Fruit fly (Drosophila melanogaster) whole organism, embryonic: Measurements from ENCODE around the gene CG32647.

ENCODE experiments used
- B-H2 ChIP-seq: fragments of 200-800 bp; sonication (Bioruptor generic); optimal IDR thresholded peaks from 2 replicates; lab custom pipeline; 2018; ENCODE audit warnings: missing biosample characterization, mild to moderate bottlenecking, missing genetic modification characterization
- CG10431 ChIP-seq: fragments of 200-800 bp; sonication (Bioruptor generic); optimal IDR thresholded peaks from 3 replicates; lab custom pipeline; 2018; ENCODE audit warnings: missing biosample characterization, mild to moderate bottlenecking, missing genetic modification characterization
- CG11093 ChIP-seq: fragments of 200-800 bp; sonication (Bioruptor generic); IDR thresholded peaks from 3 replicates; pipeline ENCODE4 v1.3.6; 2022; ENCODE audit warnings: missing biosample characterization, missing genetic modification characterization
- CG11456 ChIP-seq: fragments of 200-800 bp; sonication (Bioruptor generic); IDR thresholded peaks from 3 replicates; pipeline ENCODE4 v1.3.6; 2022; ENCODE audit warnings: missing biosample characterization, missing genetic modification characterization
- CG11560 ChIP-seq: fragments of 200-800 bp; sonication (Bioruptor generic); IDR thresholded peaks from 3 replicates; pipeline ENCODE4 v1.3.6; 2022; ENCODE audit warnings: missing biosample characterization, missing genetic modification characterization
- CG12236 ChIP-seq: fragments of 200-800 bp; sonication (Bioruptor generic); optimal IDR thresholded peaks from 2 replicates; lab custom pipeline; 2016; ENCODE audit warnings: missing biosample characterization, missing genetic modification characterization
- CG15479 ChIP-seq: fragments of 200-800 bp; sonication (Bioruptor generic); optimal IDR thresholded peaks from 3 replicates; lab custom pipeline; 2019; ENCODE audit warnings: missing biosample characterization, mild to moderate bottlenecking, missing genetic modification characterization, moderate library complexity
- CG15601 ChIP-seq: fragments of 200-800 bp; sonication (Bioruptor generic); optimal IDR thresholded peaks from 3 replicates; lab custom pipeline; 2019; ENCODE audit warnings: missing biosample characterization, mild to moderate bottlenecking, missing genetic modification characterization, moderate library complexity
- CG17361 ChIP-seq: fragments of 200-800 bp; sonication (Bioruptor generic); IDR thresholded peaks from 3 replicates; pipeline ENCODE4 v1.3.6; 2022; ENCODE audit warnings: missing biosample characterization, missing genetic modification characterization
- CG18476 ChIP-seq: fragments of 200-800 bp; sonication (Bioruptor generic); optimal IDR thresholded peaks from 2 replicates; lab custom pipeline; 2016; ENCODE audit warnings: missing biosample characterization, mild to moderate bottlenecking, missing genetic modification characterization
- CG18764 ChIP-seq: fragments of 200-800 bp; sonication (Bioruptor generic); optimal IDR thresholded peaks from 3 replicates; lab custom pipeline; 2016; ENCODE audit warnings: missing biosample characterization, missing genetic modification characterization
- CG2199 ChIP-seq: fragments of 200-800 bp; sonication (Bioruptor generic); IDR thresholded peaks from 3 replicates; pipeline ENCODE4 v1.3.6; 2022; ENCODE audit warnings: missing biosample characterization, missing genetic modification characterization
- CG2202 ChIP-seq: fragments of 200-800 bp; sonication (Bioruptor generic); optimal IDR thresholded peaks from 2 replicates; lab custom pipeline; 2018; ENCODE audit warnings: missing biosample characterization, mild to moderate bottlenecking, missing genetic modification characterization
- CG3065 ChIP-seq: fragments of 200-800 bp; sonication (Bioruptor generic); optimal IDR thresholded peaks from 2 replicates; lab custom pipeline; 2016; ENCODE audit warnings: missing biosample characterization, missing genetic modification characterization
- CG3163 ChIP-seq: fragments of 200-800 bp; sonication (Bioruptor generic); optimal IDR thresholded peaks from 3 replicates; lab custom pipeline; 2016; ENCODE audit warnings: missing biosample characterization, missing genetic modification characterization
- CG3407 ChIP-seq: fragments of 200-800 bp; sonication (Bioruptor generic); optimal IDR thresholded peaks from 2 replicates; lab custom pipeline; 2018; ENCODE audit warnings: missing biosample characterization, mild to moderate bottlenecking, missing genetic modification characterization
- CG7987 ChIP-seq: fragments of 200-800 bp; sonication (Bioruptor generic); optimal IDR thresholded peaks from 2 replicates; lab custom pipeline; 2018; ENCODE audit warnings: missing biosample characterization, mild to moderate bottlenecking, missing genetic modification characterization, moderate library complexity
- CG8089 ChIP-seq: fragments of 200-800 bp; sonication (Bioruptor generic); optimal IDR thresholded peaks from 3 replicates; lab custom pipeline; 2016; ENCODE audit warnings: missing biosample characterization, missing genetic modification characterization
- CG8388 ChIP-seq: fragments of 200-800 bp; sonication (Bioruptor generic); optimal IDR thresholded peaks from 2 replicates; lab custom pipeline; 2019; ENCODE audit warnings: missing biosample characterization, mild to moderate bottlenecking, missing genetic modification characterization, moderate library complexity
- CG9437 ChIP-seq: fragments of 200-800 bp; sonication (Bioruptor generic); optimal IDR thresholded peaks from 2 replicates; lab custom pipeline; 2018; ENCODE audit warnings: missing biosample characterization, mild to moderate bottlenecking, missing genetic modification characterization
- D ChIP-seq, 2 experiments: fragments of 200-800 bp in 1 of 2; fragments of >200 bp in 1 of 2; sonication (Bioruptor generic) in 1 of 2; optimal IDR thresholded peaks; 2 replicates in 1 of 2; 3 replicates in 1 of 2; lab custom pipeline; 2017; ENCODE audit warnings: mild to moderate bottlenecking in 1 of 2, missing biosample characterization in 1 of 2, missing genetic modification characterization in 1 of 2, missing genetic modification reagents in 1 of 2
- Doc3 ChIP-seq: fragments of 200-800 bp; sonication (Bioruptor generic); IDR thresholded peaks from 3 replicates; pipeline ENCODE4 v1.3.6; 2022; ENCODE audit warnings: missing biosample characterization, missing genetic modification characterization; ENCODE audit not compliant: partially characterized antibody
- Drgx ChIP-seq: fragments of 200-800 bp; sonication (Bioruptor generic); IDR thresholded peaks from 2 replicates; pipeline ENCODE4 v1.3.6; 2022; ENCODE audit warnings: missing biosample characterization, missing genetic modification characterization
- H2.0 ChIP-seq: fragments of 200-800 bp; sonication (Bioruptor generic); IDR thresholded peaks from 2 replicates; pipeline ENCODE4 v1.3.6; 2022; ENCODE audit warnings: missing biosample characterization, missing genetic modification characterization
- Hmx ChIP-seq: fragments of 200-800 bp; sonication (Bioruptor generic); optimal IDR thresholded peaks from 2 replicates; lab custom pipeline; 2016; ENCODE audit warnings: missing biosample characterization, missing genetic modification characterization
- Lhr ChIP-seq: fragments of 200-800 bp; sonication (Bioruptor generic); optimal IDR thresholded peaks from 3 replicates; lab custom pipeline; 2017; ENCODE audit warnings: mild to moderate bottlenecking, missing biosample characterization, missing genetic modification reagents, missing genetic modification characterization
- Nf-YC ChIP-seq: fragments of 200-800 bp; optimal IDR thresholded peaks from 3 replicates; lab custom pipeline; 2019; ENCODE audit warnings: missing biosample characterization, mild to moderate bottlenecking, missing genetic modification characterization, moderate library complexity
- Pdp1 ChIP-seq, 2 experiments: fragments of 200-800 bp; sonication (Bioruptor generic); optimal IDR thresholded peaks; 3 replicates each; lab custom pipeline; 2016; ENCODE audit warnings: missing biosample characterization in 2 of 2, missing genetic modification characterization in 2 of 2, mild to moderate bottlenecking in 1 of 2, moderate library complexity in 1 of 2
- Rx ChIP-seq: fragments of 200-800 bp; sonication (Bioruptor generic); IDR thresholded peaks from 2 replicates; pipeline ENCODE4 v1.3.6; 2022; ENCODE audit warnings: missing biosample characterization, missing genetic modification characterization
- Ssrp ChIP-seq: fragments of 200-800 bp; sonication (Bioruptor generic); optimal IDR thresholded peaks from 2 replicates; lab custom pipeline; 2018; ENCODE audit warnings: missing biosample characterization, mild to moderate bottlenecking, missing genetic modification characterization, moderate library complexity
- Trl ChIP-seq, 3 experiments: fragments of >200 bp in 2 of 3; fragments of 200-800 bp in 1 of 3; sonication (Bioruptor generic) in 1 of 3; optimal IDR thresholded peaks; 2 replicates in 1 of 3; 3 replicates in 2 of 3; lab custom pipeline; 2016 to 2017; ENCODE audit warnings: missing biosample characterization in 1 of 3, missing genetic modification characterization in 1 of 3
- amos ChIP-seq: fragments of 200-800 bp; sonication (Bioruptor generic); IDR thresholded peaks from 2 replicates; pipeline ENCODE4 v1.3.6; 2022; ENCODE audit warnings: missing biosample characterization, missing genetic modification characterization; ENCODE audit not compliant: partially characterized antibody
- cg ChIP-seq: fragments of 200-800 bp; sonication (Bioruptor generic); optimal IDR thresholded peaks from 3 replicates; lab custom pipeline; 2019; ENCODE audit warnings: missing biosample characterization, mild to moderate bottlenecking, missing genetic modification characterization, moderate library complexity
- chinmo ChIP-seq: fragments of 200-800 bp; sonication (Bioruptor generic); IDR thresholded peaks from 4 replicates; pipeline ENCODE4 v1.3.6; 2022; ENCODE audit warnings: missing biosample characterization, missing genetic modification characterization; ENCODE audit not compliant: partially characterized antibody
- ci ChIP-seq: fragments of 200-800 bp; sonication (Bioruptor generic); IDR thresholded peaks from 3 replicates; pipeline ENCODE4 v1.3.6; 2022; ENCODE audit warnings: missing biosample characterization, missing genetic modification characterization
- da ChIP-seq: fragments of 200-800 bp; sonication (Bioruptor generic); optimal IDR thresholded peaks from 2 replicates; lab custom pipeline; 2016; ENCODE audit warnings: missing biosample characterization, missing genetic modification characterization
- en ChIP-seq: fragments of 200-800 bp; sonication (Bioruptor generic); optimal IDR thresholded peaks from 2 replicates; lab custom pipeline; 2016; ENCODE audit warnings: missing biosample characterization, missing genetic modification characterization
- fru ChIP-seq: fragments of >200 bp; optimal IDR thresholded peaks from 2 replicates; lab custom pipeline; 2017
- gfzf ChIP-seq: fragments of 200-800 bp; sonication (Bioruptor generic); optimal IDR thresholded peaks from 2 replicates; lab custom pipeline; 2016; ENCODE audit warnings: missing biosample characterization, mild to moderate bottlenecking, missing genetic modification characterization, moderate library complexity
- inv ChIP-seq: fragments of 200-800 bp; sonication (Bioruptor generic); IDR thresholded peaks from 2 replicates; pipeline ENCODE4 v1.3.6; 2022; ENCODE audit warnings: missing biosample characterization, missing genetic modification characterization; ENCODE audit not compliant: partially characterized antibody
- oc ChIP-seq: fragments of 200-800 bp; sonication (Bioruptor generic); optimal IDR thresholded peaks from 2 replicates; lab custom pipeline; 2018; ENCODE audit warnings: missing biosample characterization, mild to moderate bottlenecking, missing genetic modification characterization, moderate library complexity
- sc ChIP-seq, 3 experiments: fragments of >200 bp in 2 of 3; fragments of 200-800 bp in 1 of 3; sonication (Bioruptor generic) in 1 of 3; optimal IDR thresholded peaks; 2 replicates in 2 of 3; 3 replicates in 1 of 3; lab custom pipeline; 2017; ENCODE audit warnings: mild to moderate bottlenecking in 1 of 3, missing biosample characterization in 1 of 3, missing genetic modification characterization in 1 of 3, missing genetic modification reagents in 1 of 3
- sens ChIP-seq: fragments of 200-800 bp; sonication (Bioruptor generic); peaks from one replicate; lab custom pipeline; 2016; ENCODE audit warnings: missing biosample characterization, missing genetic modification characterization
- sim ChIP-seq: fragments of 200-800 bp; sonication (Bioruptor generic); IDR thresholded peaks from 2 replicates; pipeline ENCODE4 v1.3.6; 2022; ENCODE audit warnings: missing biosample characterization, missing genetic modification characterization
- sug ChIP-seq: fragments of 200-800 bp; optimal IDR thresholded peaks from 2 replicates; lab custom pipeline; 2019; ENCODE audit warnings: missing biosample characterization, mild to moderate bottlenecking, missing genetic modification characterization, moderate library complexity
- tna ChIP-seq: fragments of 200-800 bp; sonication (Bioruptor generic); IDR thresholded peaks from 2 replicates; pipeline ENCODE4 v1.3.6; 2022; ENCODE audit warnings: missing biosample characterization, missing genetic modification characterization; ENCODE audit not compliant: partially characterized antibody
- tx ChIP-seq: fragments of 200-800 bp; sonication (Bioruptor generic); optimal IDR thresholded peaks from 2 replicates; lab custom pipeline; 2016; ENCODE audit warnings: missing biosample characterization, missing genetic modification characterization
- wek ChIP-seq: fragments of 200-800 bp; sonication (Bioruptor generic); optimal IDR thresholded peaks from 3 replicates; lab custom pipeline; 2018; ENCODE audit warnings: missing biosample characterization, mild to moderate bottlenecking, missing genetic modification characterization, moderate library complexity

The CG32647 gene

dm6 chrX:12753602-12754347, 31.0 kb downstream of the CG32647 start (continued):
- TF ChIP-seq sens (GFP tag; lab: Kevin White, UChicago) (peak; percentile 62), CG11456 (GFP tag; lab: Robert Waterston, UW) (no peak; the same call in 2 of the 3 replicates), Hmx (GFP tag; lab: Kevin White, UChicago) (no peak), tx (GFP tag; lab: Kevin White, UChicago) (no peak), CG18764 (GFP tag; lab: Kevin White, UChicago) (no peak), CG8388 (GFP tag; lab: Kevin White, UChicago) (no peak), Pdp1 (GFP tag; optimal IDR thresholded peaks at IDR 0.05; lab: Kevin White, UChicago) (no peak), CG11093 (GFP tag; lab: Robert Waterston, UW) (no peak), D (optimal IDR thresholded peaks at IDR 0.05; lab: Kevin White, UChicago) (no peak), D (GFP tag; optimal IDR thresholded peaks at IDR 0.05; lab: Kevin White, UChicago) (no peak), tna (GFP tag; lab: Robert Waterston, UW) (no peak), chinmo (GFP tag; lab: Robert Waterston, UW) (0 out of 4 replicates have a peak, but pooled peaks have one; percentile 79), amos (GFP tag; lab: Robert Waterston, UW) (no peak), Drgx (GFP tag; lab: Robert Waterston, UW) (peak; percentile 63; the same call in 1 of the 2 replicates), sc (optimal IDR thresholded peaks at IDR 0.05; lab: Kevin White, UChicago) (no peak), sc (GFP tag; optimal IDR thresholded peaks at IDR 0.05; lab: Kevin White, UChicago) (no peak), CG17361 (GFP tag; lab: Robert Waterston, UW) (no peak), Trl (optimal IDR thresholded peaks at IDR 0.05; lab: Kevin White, UChicago) (peak; percentile 62 to 68), Trl (GFP tag; optimal IDR thresholded peaks at IDR 0.05; lab: Kevin White, UChicago) (no peak), Doc3 (GFP tag; lab: Robert Waterston, UW) (no peak), fru (lab: Kevin White, UChicago) (no peak), sug (peak; percentile 63), CG3163 (GFP tag; lab: Kevin White, UChicago) (no peak), en (GFP tag; lab: Kevin White, UChicago) (no peak), CG2202 (tag; lab: Kevin White, UChicago) (no peak), inv (GFP tag; lab: Robert Waterston, UW) (no peak), CG15479 (GFP tag; lab: Kevin White, UChicago) (peak; percentile 79), CG12236 (GFP tag; lab: Kevin White, UChicago) (no peak), B-H2 (GFP tag; lab: Kevin White, UChicago) (no peak), CG10431 (GFP tag; lab: Kevin White, UChicago) (peak; percentile 11), oc (tag; lab: Kevin White, UChicago) (peak; percentile 89), Rx (GFP tag; lab: Robert Waterston, UW) (no peak), cg (GFP tag; lab: Kevin White, UChicago) (peak; percentile 74), ci (peak; percentile 46; the same call in 1 of the 3 replicates), wek (GFP tag; lab: Kevin White, UChicago) (peak; percentile 7), CG9437 (no peak), CG18476 (GFP tag; lab: Kevin White, UChicago) (no peak), sim (GFP tag; lab: Robert Waterston, UW) (no peak), H2.0 (peak; percentile 48; the same call in 1 of the 2 replicates), Nf-YC (tag; lab: Kevin White, UChicago) (no peak), gfzf (GFP tag; lab: Kevin White, UChicago) (no peak), da (GFP tag; lab: Kevin White, UChicago) (no peak), CG2199 (GFP tag; lab: Robert Waterston, UW) (0 out of 3 replicates have a peak, but pooled peaks have one; percentile 50), CG3407 (no peak), CG11560 (tag; lab: Robert Waterston, UW) (no peak), Lhr (GFP tag; lab: Kevin White, UChicago) (peak; percentile 17), CG8089 (GFP tag; lab: Kevin White, UChicago) (no peak), CG3065 (no peak), Ssrp (tag; lab: Kevin White, UChicago) (no peak), CG15601 (tag; lab: Kevin White, UChicago) (no peak), CG7987 (no peak)
